Fruit fly (Drosophila melanogaster) whole organism, embryonic: ENCODE measurements around the gene Coq7.

ENCODE experiments used
- Antp ChIP-seq: fragments of 200-800 bp; sonication (Bioruptor generic); optimal IDR thresholded peaks from 3 replicates; lab custom pipeline; 2016; ENCODE audit warnings: missing biosample characterization, missing genetic modification characterization
- CG1024 ChIP-seq: fragments of 200-800 bp; sonication (Bioruptor generic); IDR thresholded peaks from 2 replicates; pipeline ENCODE4 v1.3.6; 2022; ENCODE audit warnings: missing biosample characterization, missing genetic modification characterization
- CG10274 ChIP-seq: fragments of 200-800 bp; sonication (Bioruptor generic); optimal IDR thresholded peaks from 3 replicates; lab custom pipeline; 2017; ENCODE audit warnings: missing biosample characterization, mild to moderate bottlenecking, missing genetic modification characterization
- CG10366 ChIP-seq: fragments of 200-800 bp; sonication (Bioruptor generic); IDR thresholded peaks from 2 replicates; pipeline ENCODE4 v1.3.6; 2022; ENCODE audit warnings: missing biosample characterization, missing genetic modification characterization
- CG10959 ChIP-seq: fragments of 200-800 bp; sonication (Bioruptor generic); IDR thresholded peaks from 2 replicates; pipeline ENCODE4 v1.3.6; 2022; ENCODE audit warnings: missing biosample characterization, missing genetic modification characterization
- CG11398 ChIP-seq: fragments of 200-800 bp; sonication (Bioruptor generic); optimal IDR thresholded peaks from 2 replicates; lab custom pipeline; 2016; ENCODE audit warnings: missing biosample characterization, missing genetic modification characterization
- CG11456 ChIP-seq: fragments of 200-800 bp; sonication (Bioruptor generic); IDR thresholded peaks from 3 replicates; pipeline ENCODE4 v1.3.6; 2022; ENCODE audit warnings: missing biosample characterization, missing genetic modification characterization
- CG11723 ChIP-seq: fragments of 200-800 bp; sonication (Bioruptor generic); optimal IDR thresholded peaks from 2 replicates; lab custom pipeline; 2017; ENCODE audit warnings: missing biosample characterization, mild to moderate bottlenecking, missing genetic modification characterization
- CG12236 ChIP-seq: fragments of 200-800 bp; sonication (Bioruptor generic); optimal IDR thresholded peaks from 2 replicates; lab custom pipeline; 2016; ENCODE audit warnings: missing biosample characterization, missing genetic modification characterization
- CG13296 ChIP-seq: fragments of 200-800 bp; sonication (Bioruptor generic); optimal IDR thresholded peaks from 3 replicates; lab custom pipeline; 2018; ENCODE audit warnings: missing biosample characterization, mild to moderate bottlenecking, missing genetic modification characterization
- CG13424 ChIP-seq: fragments of 200-800 bp; sonication (Bioruptor generic); optimal IDR thresholded peaks from 2 replicates; lab custom pipeline; 2019; ENCODE audit warnings: missing biosample characterization, mild to moderate bottlenecking, missing genetic modification characterization, moderate library complexity
- CG13894 ChIP-seq: fragments of 200-800 bp; sonication (Bioruptor generic); optimal IDR thresholded peaks from 3 replicates; lab custom pipeline; 2018; ENCODE audit warnings: missing biosample characterization, mild to moderate bottlenecking, missing genetic modification characterization, moderate library complexity
- CG16815 ChIP-seq: fragments of 200-800 bp; sonication (Bioruptor generic); optimal IDR thresholded peaks from 3 replicates; lab custom pipeline; 2017; ENCODE audit warnings: missing biosample characterization, mild to moderate bottlenecking, missing genetic modification characterization
- CG17359 ChIP-seq: fragments of 200-800 bp; sonication (Bioruptor generic); optimal IDR thresholded peaks from 3 replicates; lab custom pipeline; 2018; ENCODE audit warnings: missing biosample characterization, mild to moderate bottlenecking, missing genetic modification characterization, moderate library complexity
- CG17568 ChIP-seq: fragments of 200-800 bp; sonication (Bioruptor generic); optimal IDR thresholded peaks from 2 replicates; lab custom pipeline; 2018; ENCODE audit warnings: missing biosample characterization, mild to moderate bottlenecking, missing genetic modification characterization, moderate library complexity
- CG1832 ChIP-seq: fragments of 200-800 bp; sonication (Bioruptor generic); optimal IDR thresholded peaks from 2 replicates; lab custom pipeline; 2017; ENCODE audit warnings: missing biosample characterization, mild to moderate bottlenecking, missing genetic modification characterization, inconsistent platforms
- CG34422 ChIP-seq: fragments of 200-800 bp; sonication (Bioruptor generic); IDR thresholded peaks from 3 replicates; pipeline ENCODE4 v1.3.6; 2022; ENCODE audit warnings: missing biosample characterization, missing genetic modification characterization
- CG6683 ChIP-seq: fragments of 200-800 bp; sonication (Bioruptor generic); optimal IDR thresholded peaks from 2 replicates; lab custom pipeline; 2017; ENCODE audit warnings: missing biosample characterization, mild to moderate bottlenecking, missing genetic modification characterization, missing genetic modification reagents
- CG7786 ChIP-seq: fragments of 200-800 bp; sonication (Bioruptor generic); optimal IDR thresholded peaks from 2 replicates; lab custom pipeline; 2016; ENCODE audit warnings: missing biosample characterization, missing genetic modification characterization
- CG7839 ChIP-seq: fragments of 200-800 bp; sonication (Bioruptor generic); optimal IDR thresholded peaks from 3 replicates; lab custom pipeline; 2018; ENCODE audit warnings: missing biosample characterization, mild to moderate bottlenecking, missing genetic modification characterization, moderate library complexity
- CG8089 ChIP-seq: fragments of 200-800 bp; sonication (Bioruptor generic); optimal IDR thresholded peaks from 3 replicates; lab custom pipeline; 2016; ENCODE audit warnings: missing biosample characterization, missing genetic modification characterization
- Chrac-16 ChIP-seq: fragments of 200-800 bp; sonication (Bioruptor generic); optimal IDR thresholded peaks from 3 replicates; lab custom pipeline; 2016; ENCODE audit warnings: missing biosample characterization, missing genetic modification characterization
- Dbx ChIP-seq: fragments of 200-800 bp; sonication (Bioruptor generic); IDR thresholded peaks from 3 replicates; pipeline ENCODE4 v1.3.6; 2022; ENCODE audit warnings: missing biosample characterization, missing genetic modification characterization
- Fer3 ChIP-seq: fragments of 200-800 bp; sonication (Bioruptor generic); optimal IDR thresholded peaks from 2 replicates; lab custom pipeline; 2018; ENCODE audit warnings: missing biosample characterization, mild to moderate bottlenecking, missing genetic modification characterization, moderate library complexity
- GATAe ChIP-seq: fragments of 200-800 bp; sonication (Bioruptor generic); conservative IDR thresholded peaks from 2 replicates; pipeline ENCODE4 v1.3.6; 2022; ENCODE audit warnings: missing biosample characterization, missing genetic modification characterization
- Hr3 ChIP-seq: fragments of 200-800 bp; sonication (Bioruptor generic); optimal IDR thresholded peaks from 3 replicates; lab custom pipeline; 2016; ENCODE audit warnings: missing biosample characterization, missing genetic modification characterization
- Lhr ChIP-seq: fragments of 200-800 bp; sonication (Bioruptor generic); optimal IDR thresholded peaks from 3 replicates; lab custom pipeline; 2017; ENCODE audit warnings: mild to moderate bottlenecking, missing biosample characterization, missing genetic modification reagents, missing genetic modification characterization
- Lim3 ChIP-seq: fragments of 200-800 bp; sonication (Bioruptor generic); IDR thresholded peaks from 2 replicates; pipeline ENCODE4 v1.3.6; 2022; ENCODE audit warnings: missing biosample characterization, missing genetic modification characterization
- Med ChIP-seq: fragments of 200-800 bp; sonication (Bioruptor generic); peaks from one replicate; lab custom pipeline; 2016; ENCODE audit warnings: missing biosample characterization, missing genetic modification characterization, mild to moderate bottlenecking, inconsistent platforms, moderate library complexity
- Ravus ChIP-seq: fragments of 200-800 bp; sonication (Bioruptor generic); IDR thresholded peaks from 2 replicates; pipeline ENCODE4 v1.3.6; 2022; ENCODE audit warnings: missing biosample characterization, missing genetic modification characterization
- Vsx1 ChIP-seq: fragments of 200-800 bp; sonication (Bioruptor generic); optimal IDR thresholded peaks from 2 replicates; lab custom pipeline; 2017; ENCODE audit warnings: missing biosample characterization, mild to moderate bottlenecking, missing genetic modification characterization, missing genetic modification reagents
- cad ChIP-seq: fragments of >200 bp; optimal IDR thresholded peaks from 2 replicates; lab custom pipeline; 2017; ENCODE audit warnings: missing biosample characterization, missing genetic modification characterization
- dati ChIP-seq: fragments of 200-800 bp; sonication (Bioruptor generic); IDR thresholded peaks from 2 replicates; pipeline ENCODE4 v1.3.6; 2022; ENCODE audit warnings: missing biosample characterization, missing genetic modification characterization
- dimm ChIP-seq: fragments of 200-800 bp; sonication (Bioruptor generic); IDR thresholded peaks from 2 replicates; pipeline ENCODE4 v1.3.6; 2022; ENCODE audit warnings: missing biosample characterization, missing genetic modification characterization
- dmrt11E ChIP-seq: fragments of 200-800 bp; sonication (Bioruptor generic); optimal IDR thresholded peaks from 3 replicates; lab custom pipeline; 2018; ENCODE audit warnings: missing biosample characterization, mild to moderate bottlenecking, missing genetic modification characterization, moderate library complexity
- fru ChIP-seq: fragments of >200 bp; optimal IDR thresholded peaks from 2 replicates; lab custom pipeline; 2017
- kni ChIP-seq: fragments of 200-800 bp; sonication (Bioruptor generic); optimal IDR thresholded peaks from 3 replicates; lab custom pipeline; 2017; ENCODE audit warnings: mild to moderate bottlenecking, missing biosample characterization, missing genetic modification reagents, missing genetic modification characterization
- knrl ChIP-seq: fragments of 200-800 bp; sonication (Bioruptor generic); IDR thresholded peaks from 3 replicates; pipeline ENCODE4 v1.3.6; 2022; ENCODE audit warnings: missing biosample characterization, missing genetic modification characterization; ENCODE audit not compliant: partially characterized antibody
- lov ChIP-seq, 2 experiments: fragments of 200-800 bp in 1 of 2; fragments of >200 bp in 1 of 2; sonication (Bioruptor generic) in 1 of 2; IDR thresholded peaks in 1 of 2; optimal IDR thresholded peaks in 1 of 2; 2 replicates in 1 of 2; 3 replicates in 1 of 2; pipeline versions ENCODE4 v1.3.6 to Lab custom; 2017 to 2022; ENCODE audit warnings: missing biosample characterization in 1 of 2, missing genetic modification characterization in 1 of 2
- maf-S ChIP-seq: fragments of 200-800 bp; sonication (Bioruptor generic); optimal IDR thresholded peaks from 2 replicates; lab custom pipeline; 2016; ENCODE audit warnings: missing biosample characterization, missing genetic modification characterization
- nom ChIP-seq: fragments of 200-800 bp; sonication (Bioruptor generic); optimal IDR thresholded peaks from 2 replicates; lab custom pipeline; 2017; ENCODE audit warnings: missing biosample characterization, missing genetic modification characterization, mild to moderate bottlenecking, moderate library complexity, missing genetic modification reagents
- p53 ChIP-seq: fragments of 200-800 bp; sonication (Bioruptor generic); optimal IDR thresholded peaks from 2 replicates; lab custom pipeline; 2016; ENCODE audit warnings: missing biosample characterization, missing genetic modification characterization
- pum ChIP-seq: fragments of 200-800 bp; sonication (Bioruptor generic); optimal IDR thresholded peaks from 2 replicates; lab custom pipeline; 2016; ENCODE audit warnings: missing biosample characterization, missing genetic modification characterization
- rib ChIP-seq: fragments of 200-800 bp; sonication (Bioruptor generic); IDR thresholded peaks from 2 replicates; pipeline ENCODE4 v1.3.6; 2022; ENCODE audit warnings: missing biosample characterization, missing genetic modification characterization
- salm ChIP-seq: fragments of 200-800 bp; sonication (Bioruptor generic); optimal IDR thresholded peaks from 2 replicates; lab custom pipeline; 2018; ENCODE audit warnings: missing biosample characterization, mild to moderate bottlenecking, missing genetic modification characterization
- sd ChIP-seq: fragments of 200-800 bp; sonication (Bioruptor generic); optimal IDR thresholded peaks from 3 replicates; lab custom pipeline; 2018; ENCODE audit warnings: missing biosample characterization, mild to moderate bottlenecking, missing genetic modification characterization, moderate library complexity
- sens-2 ChIP-seq: fragments of 200-800 bp; sonication (Bioruptor generic); IDR thresholded peaks from 2 replicates; pipeline ENCODE4 v1.3.6; 2022; ENCODE audit warnings: missing biosample characterization, missing genetic modification characterization
- sima ChIP-seq: fragments of 200-800 bp; sonication (Bioruptor generic); optimal IDR thresholded peaks from 2 replicates; lab custom pipeline; 2016; ENCODE audit warnings: missing biosample characterization, missing genetic modification characterization
- sug ChIP-seq: fragments of 200-800 bp; optimal IDR thresholded peaks from 2 replicates; lab custom pipeline; 2019; ENCODE audit warnings: missing biosample characterization, mild to moderate bottlenecking, missing genetic modification characterization, moderate library complexity
- tna ChIP-seq: fragments of 200-800 bp; sonication (Bioruptor generic); IDR thresholded peaks from 2 replicates; pipeline ENCODE4 v1.3.6; 2022; ENCODE audit warnings: missing biosample characterization, missing genetic modification characterization; ENCODE audit not compliant: partially characterized antibody
- unpg ChIP-seq: fragments of 200-800 bp; sonication (Bioruptor generic); optimal IDR thresholded peaks from 3 replicates; lab custom pipeline; 2018; ENCODE audit warnings: missing biosample characterization, mild to moderate bottlenecking, missing genetic modification characterization, moderate library complexity

The Coq7 gene

DNA sequence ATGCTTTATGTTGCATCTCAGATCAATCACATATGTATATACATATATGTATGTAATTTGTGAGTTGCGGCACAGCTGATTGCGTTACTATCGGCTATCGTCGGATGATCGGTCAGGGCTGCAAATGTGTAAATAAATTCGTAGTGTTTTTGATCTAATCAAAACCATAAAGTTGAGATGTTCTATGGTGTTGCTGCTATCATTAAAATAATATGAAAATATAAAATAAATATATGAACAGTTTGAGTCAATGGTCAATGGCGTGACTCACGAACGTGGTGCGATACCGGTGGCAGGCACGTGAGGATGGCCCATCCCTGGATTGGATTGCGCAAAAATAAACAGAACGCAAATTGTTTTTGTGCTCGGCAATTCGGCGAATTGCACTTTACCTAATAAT, at the start of gene Coq7 (continued):
- TF ChIP-seq Antp (GFP tag; lab: Kevin White, UChicago) (peak; percentile 45), kni (GFP tag; lab: Kevin White, UChicago) (no peak), CG17359 (tag; lab: Kevin White, UChicago) (peak; percentile 82), dimm (0 out of 2 replicates have a peak, but pooled peaks have one; percentile 21), sug (no peak), CG11456 (GFP tag; lab: Robert Waterston, UW) (peak; percentile 92), CG12236 (GFP tag; lab: Kevin White, UChicago) (peak; percentile 31), CG6683 (peak; percentile 66), cad (GFP tag; lab: Kevin White, UChicago) (no peak), lov (optimal IDR thresholded peaks at IDR 0.05; lab: Kevin White, UChicago) (no peak), lov (GFP tag; IDR thresholded peaks at IDR 0.05; lab: Robert Waterston, UW) (peak; percentile 89), maf-S (GFP tag; lab: Kevin White, UChicago) (peak; percentile 51), CG17568 (GFP tag; lab: Kevin White, UChicago) (no peak), unpg (GFP tag; lab: Kevin White, UChicago) (no peak), CG1832 (GFP tag; lab: Kevin White, UChicago) (no peak), Ravus (peak; percentile 62), CG11723 (GFP tag; lab: Kevin White, UChicago) (no peak), Fer3 (tag; lab: Kevin White, UChicago) (peak; percentile 83), Lim3 (GFP tag; lab: Robert Waterston, UW) (peak; percentile 51; the same call in 1 of the 2 replicates), tna (peak; percentile 93), CG16815 (GFP tag; lab: Kevin White, UChicago) (peak; percentile 82), pum (GFP tag; lab: Kevin White, UChicago) (peak; percentile 62), p53 (GFP tag; lab: Kevin White, UChicago) (no peak), fru (lab: Kevin White, UChicago) (no peak), CG10366 (GFP tag; lab: Robert Waterston, UW) (peak; percentile 91), CG10274 (GFP tag; lab: Kevin White, UChicago) (peak; percentile 45), knrl (GFP tag; lab: Robert Waterston, UW) (peak; percentile 98), Chrac-16 (peak; percentile 91), CG13296 (GFP tag; lab: Kevin White, UChicago) (no peak), CG34422 (GFP tag; lab: Robert Waterston, UW) (peak; percentile 95), sens-2 (GFP tag; lab: Robert Waterston, UW) (peak; percentile 83), dati (GFP tag; lab: Robert Waterston, UW) (peak; percentile 63; the same call in 1 of the 2 replicates), salm (tag; lab: Kevin White, UChicago) (peak; percentile 58), sima (GFP tag; lab: Kevin White, UChicago) (no peak), CG13424 (tag; lab: Kevin White, UChicago) (peak; percentile 89), CG13894 (tag; lab: Kevin White, UChicago) (no peak), CG8089 (GFP tag; lab: Kevin White, UChicago) (no peak), Med (peak; percentile 91), CG7839 (tag; lab: Kevin White, UChicago) (no peak), Hr3 (GFP tag; lab: Kevin White, UChicago) (peak; percentile 86), CG7786 (GFP tag; lab: Kevin White, UChicago) (peak; percentile 19), CG11398 (no peak), Dbx (GFP tag; lab: Robert Waterston, UW) (peak; percentile 91), Lhr (GFP tag; lab: Kevin White, UChicago) (peak; percentile 67), CG10959 (GFP tag; lab: Robert Waterston, UW) (peak; percentile 90), Vsx1 (GFP tag; lab: Kevin White, UChicago) (no peak), rib (GFP tag; lab: Robert Waterston, UW) (peak; percentile 89), dmrt11E (tag; lab: Kevin White, UChicago) (peak; percentile 89), GATAe (GFP tag; lab: Robert Waterston, UW) (peak; percentile 79), CG1024 (GFP tag; lab: Robert Waterston, UW) (peak; percentile 78), sd (tag; lab: Kevin White, UChicago) (no peak), nom (no peak)
